Worm (Caenorhabditis elegans): Measurements from ENCODE around the gene C02B8.12.

C02B8.12 gene

ce11 chrX:8083919-8084318, 39.2 kb downstream of the C02B8.12 start, which contains the start of gene K07E3.4 (continued):
- no peak for TF ChIP-seq snpc-1.3 (tag; optimal IDR thresholded peaks at IDR 0.05; ENCODE audit: insufficient read depth)
- peak; percentile 19 for TF ChIP-seq tlf-1 (GFP tag; optimal IDR thresholded peaks at IDR 0.05)
- TF ChIP-seq F22D6.2 (tag; optimal IDR thresholded peaks at IDR 0.05): no peak
- no peak for TF ChIP-seq ztf-3 (GFP tag; optimal IDR thresholded peaks at IDR 0.05)
- TF ChIP-seq snpc-4 (GFP tag; optimal IDR thresholded peaks at IDR 0.05): no peak
- TF ChIP-seq snpc-4 (tag; optimal IDR thresholded peaks at IDR 0.05): no peak
- no peak for TF ChIP-seq ceh-40 (GFP tag; IDR thresholded peaks at IDR 0.05)
- no peak for TF ChIP-seq F39B2.1 (GFP tag; IDR thresholded peaks at IDR 0.05)
- TF ChIP-seq ztf-28 (GFP tag; IDR thresholded peaks at IDR 0.05): no peak
- TF ChIP-seq mcd-1 (GFP tag; IDR thresholded peaks at IDR 0.05): no peak
- TF ChIP-seq xnd-1 (tag; optimal IDR thresholded peaks at IDR 0.05): no peak
- TF ChIP-seq D2030.7 (GFP tag; IDR thresholded peaks at IDR 0.05): no peak
- no peak for TF ChIP-seq K12H6.12 (tag; optimal IDR thresholded peaks at IDR 0.05)
- TF ChIP-seq hrde-1 (tag; optimal IDR thresholded peaks at IDR 0.05; ENCODE audit: borderline replicate concordance): no peak
- no peak for TF ChIP-seq fkh-3 (tag; optimal IDR thresholded peaks at IDR 0.05)
- no peak for TF ChIP-seq sdz-38 (tag; optimal IDR thresholded peaks at IDR 0.05)
- no peak for TF ChIP-seq rec-8 (tag; optimal IDR thresholded peaks at IDR 0.05)
- TF ChIP-seq ama-1 (optimal IDR thresholded peaks at IDR 0.05): no peak
- no peak for TF ChIP-seq ama-1 (GFP tag; optimal IDR thresholded peaks at IDR 0.05)
- TF ChIP-seq B0336.3 (GFP tag; IDR thresholded peaks at IDR 0.05): no peak
- no peak for TF ChIP-seq cebp-2 (GFP tag; IDR thresholded peaks at IDR 0.05)
- TF ChIP-seq rpc-1 (optimal IDR thresholded peaks at IDR 0.05): no peak
- TF ChIP-seq rpc-1 (tag; optimal IDR thresholded peaks at IDR 0.05): no peak
- no peak for TF ChIP-seq lsy-27 (tag; optimal IDR thresholded peaks at IDR 0.05; ENCODE audit: borderline replicate concordance, insufficient read depth)
- TF ChIP-seq lag-1 (GFP tag; IDR thresholded peaks at IDR 0.05): no peak
- no peak for TF ChIP-seq attf-3 (GFP tag; conservative IDR thresholded peaks at IDR 0.05)
- no peak for TF ChIP-seq B0035.1 (tag; optimal IDR thresholded peaks at IDR 0.05)
- no peak for TF ChIP-seq Y67H2A.10 (GFP tag; conservative IDR thresholded peaks at IDR 0.05)
- TF ChIP-seq madf-8 (GFP tag; conservative IDR thresholded peaks at IDR 0.05): no peak
- TF ChIP-seq aptf-3 (GFP tag; IDR thresholded peaks at IDR 0.05): no peak

ce11 chrX:8083330-8083729, 39.8 kb downstream of the C02B8.12 start:
- no peak for TF ChIP-seq let-607 (tag; optimal IDR thresholded peaks at IDR 0.05)
- TF ChIP-seq lag-1 (GFP tag; IDR thresholded peaks at IDR 0.05): no peak
- no peak for TF ChIP-seq C06A6.2 (GFP tag; conservative IDR thresholded peaks at IDR 0.05)
- TF ChIP-seq Y67H2A.10 (GFP tag; conservative IDR thresholded peaks at IDR 0.05): no peak
- no peak for TF ChIP-seq repo-1 (tag; optimal IDR thresholded peaks at IDR 0.05)
- no peak for TF ChIP-seq sea-2 (GFP tag; IDR thresholded peaks at IDR 0.05)
- no peak for TF ChIP-seq F57A8.1 (GFP tag; optimal IDR thresholded peaks at IDR 0.05)
- TF ChIP-seq efl-1 (GFP tag; optimal IDR thresholded peaks at IDR 0.05): no peak
- no peak for TF ChIP-seq B0261.1 (tag; optimal IDR thresholded peaks at IDR 0.05)

ce11 chrX:8082703-8083102, 40.5 kb downstream of the C02B8.12 start:
- no peak for TF ChIP-seq ztf-28 (GFP tag; IDR thresholded peaks at IDR 0.05)

All from whole organism, young adult.